Worm (Caenorhabditis elegans): ENCODE results near the gene dmsr-8.

dmsr-8 gene

DNA sequence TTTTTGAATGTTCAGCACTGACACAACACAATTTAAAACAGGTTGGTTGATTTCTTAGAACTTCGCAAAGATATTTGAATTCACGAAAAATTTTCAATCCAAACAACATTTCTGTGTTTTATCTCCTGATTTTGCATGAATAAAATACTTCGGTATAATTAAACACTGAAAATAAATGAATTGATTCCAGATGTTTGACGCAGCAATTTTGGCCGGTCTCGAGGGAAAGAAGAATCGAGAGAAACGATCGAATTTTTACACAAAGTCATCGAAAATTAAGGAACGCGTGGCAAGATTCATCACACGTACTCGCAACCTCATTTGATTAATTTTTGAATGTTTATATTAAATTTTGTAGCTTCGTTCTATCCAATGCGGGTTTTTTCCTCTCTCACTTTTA lies 50.0 kb downstream of the dmsr-8 start:
- TF ChIP-seq mdl-1 (tag; optimal IDR thresholded peaks at IDR 0.05): no peak
- no peak for TF ChIP-seq mbf-1 (tag; optimal IDR thresholded peaks at IDR 0.05)
- no peak for TF ChIP-seq peb-1 (tag; optimal IDR thresholded peaks at IDR 0.05)
- no peak for TF ChIP-seq sma-3 (GFP tag; optimal IDR thresholded peaks at IDR 0.05)
- no peak for TF ChIP-seq nhr-21 (tag; optimal IDR thresholded peaks at IDR 0.05)
- TF ChIP-seq alr-1 (tag; optimal IDR thresholded peaks at IDR 0.05): no peak
- TF ChIP-seq ceh-82 (tag; optimal IDR thresholded peaks at IDR 0.05): no peak
- no peak for TF ChIP-seq ceh-16 (tag; optimal IDR thresholded peaks at IDR 0.05)
- TF ChIP-seq egl-27 (tag; optimal IDR thresholded peaks at IDR 0.05): no peak
- TF ChIP-seq dmd-4 (tag; optimal IDR thresholded peaks at IDR 0.05): no peak

DNA sequence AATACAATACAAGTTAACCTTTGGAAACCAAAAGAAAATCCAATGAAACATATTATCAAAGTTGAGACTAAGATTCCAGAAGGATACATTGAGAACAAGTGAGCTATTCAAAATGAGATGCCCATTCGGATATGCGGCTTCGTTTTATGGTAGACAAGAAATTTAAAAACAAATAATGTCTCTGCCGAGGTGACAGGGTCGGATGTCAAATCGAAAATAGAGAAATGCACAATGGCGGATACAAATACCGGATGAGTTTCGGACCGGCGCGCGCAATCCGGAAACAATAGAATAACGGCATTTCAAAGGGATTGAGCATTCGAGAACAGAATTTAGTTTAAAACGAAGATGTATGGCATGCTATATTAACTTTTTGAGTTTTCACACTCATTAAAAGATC lies 50.9 kb downstream of the dmsr-8 start, which contains the start of gene F22E12.3:
TSS of gene F22E12.3 (minus strand) at position 101 of the 400 bp plus-strand sequence.
- TF ChIP-seq ztf-1 (GFP tag; conservative IDR thresholded peaks at IDR 0.05) (no peak), blmp-1 (tag; optimal IDR thresholded peaks at IDR 0.05; ENCODE audit: insufficient read depth) (no peak), nhr-11 (tag; optimal IDR thresholded peaks at IDR 0.05) (no peak), nhr-25 (tag; optimal IDR thresholded peaks at IDR 0.05) (no peak), ceh-16 (tag; optimal IDR thresholded peaks at IDR 0.05) (no peak), nhr-237 (tag; optimal IDR thresholded peaks at IDR 0.05) (no peak), zag-1 (tag; optimal IDR thresholded peaks at IDR 0.05) (no peak), ztf-11 (tag; optimal IDR thresholded peaks at IDR 0.05) (no peak), lsy-2 (tag; optimal IDR thresholded peaks at IDR 0.05) (no peak), C34F6.9 (tag; optimal IDR thresholded peaks at IDR 0.05) (no peak), sem-4 (tag; optimal IDR thresholded peaks at IDR 0.05) (no peak), lin-13 (GFP tag; optimal IDR thresholded peaks at IDR 0.05) (no peak), nhr-6 (tag; optimal IDR thresholded peaks at IDR 0.05) (no peak), ceh-82 (tag; optimal IDR thresholded peaks at IDR 0.05) (no peak), fos-1 (tag; optimal IDR thresholded peaks at IDR 0.05) (no peak), unc-55 (GFP tag; optimal IDR thresholded peaks at IDR 0.05) (no peak), mdl-1 (tag; optimal IDR thresholded peaks at IDR 0.05) (no peak), unc-62 (GFP tag; optimal IDR thresholded peaks at IDR 0.05) (no peak), sma-9 (GFP tag; optimal IDR thresholded peaks at IDR 0.05) (no peak), sma-9 (tag; optimal IDR thresholded peaks at IDR 0.05) (no peak)

DNA sequence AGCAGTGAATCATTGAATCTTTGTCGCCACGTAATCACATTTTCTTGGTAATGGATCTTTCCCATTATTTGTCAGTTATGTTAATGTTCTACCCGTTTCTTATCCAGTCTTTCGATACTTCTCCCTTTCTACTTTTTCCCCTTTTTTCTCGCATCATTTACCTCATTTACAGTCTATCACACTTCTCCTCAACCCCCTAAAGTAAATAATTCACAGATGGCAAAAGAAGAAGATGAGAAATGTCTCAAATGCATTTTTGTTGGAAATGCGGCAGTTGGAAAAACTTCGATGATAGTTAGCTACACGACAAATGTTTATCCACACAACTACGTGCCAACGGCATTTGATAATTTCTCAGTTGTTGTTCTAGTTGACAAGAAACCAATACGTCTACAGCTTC lies 52.1 kb downstream of the dmsr-8 start, which contains the start of gene chw-1:
TSS of gene chw-1 (plus strand) at position 217 of the 400 bp plus-strand sequence.
- TF ChIP-seq zag-1 (tag; optimal IDR thresholded peaks at IDR 0.05) (no peak), F13H6.1 (tag; optimal IDR thresholded peaks at IDR 0.05) (no peak), gmeb-1 (tag; optimal IDR thresholded peaks at IDR 0.05) (no peak), ztf-4 (tag; optimal IDR thresholded peaks at IDR 0.05) (no peak), nhr-25 (tag; optimal IDR thresholded peaks at IDR 0.05) (peak; percentile 9), Y55F3AM.14 (GFP tag; optimal IDR thresholded peaks at IDR 0.05) (no peak)

DNA sequence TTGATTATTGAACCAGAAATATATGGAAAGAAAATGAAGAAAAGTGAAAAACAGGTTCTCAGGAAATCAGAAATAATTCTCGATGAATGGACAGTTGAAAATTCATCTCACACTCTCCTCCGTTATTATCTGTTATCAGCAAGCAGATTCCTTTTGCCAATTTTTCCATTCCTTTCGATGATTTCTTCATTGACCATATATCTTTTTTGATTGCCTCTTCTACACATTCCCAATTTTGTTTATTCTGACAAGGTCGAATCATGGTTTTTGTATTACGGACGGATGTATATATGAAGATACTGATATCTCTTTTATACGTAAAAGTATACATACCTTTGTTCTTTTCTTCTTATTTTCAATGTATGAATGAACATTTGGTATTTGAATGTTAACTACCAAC lies 53.5 kb downstream of the dmsr-8 start:
- peak; percentile 2 for TF ChIP-seq fos-1 (tag; optimal IDR thresholded peaks at IDR 0.05)
- no peak for TF ChIP-seq mbf-1 (tag; optimal IDR thresholded peaks at IDR 0.05)
- no peak for TF ChIP-seq ztf-1 (GFP tag; conservative IDR thresholded peaks at IDR 0.05)
- TF ChIP-seq sma-3 (GFP tag; optimal IDR thresholded peaks at IDR 0.05): peak; percentile 10
- no peak for TF ChIP-seq blmp-1 (tag; optimal IDR thresholded peaks at IDR 0.05; ENCODE audit: insufficient read depth)
- no peak for TF ChIP-seq R02D3.7 (tag; optimal IDR thresholded peaks at IDR 0.05)
- TF ChIP-seq nhr-6 (tag; optimal IDR thresholded peaks at IDR 0.05): no peak
- no peak for TF ChIP-seq peb-1 (tag; optimal IDR thresholded peaks at IDR 0.05)
- TF ChIP-seq lsy-2 (tag; optimal IDR thresholded peaks at IDR 0.05): no peak
- no peak for TF ChIP-seq C34F6.9 (tag; optimal IDR thresholded peaks at IDR 0.05)
- TF ChIP-seq nhr-11 (tag; optimal IDR thresholded peaks at IDR 0.05): no peak
- no peak for TF ChIP-seq F13H6.1 (tag; optimal IDR thresholded peaks at IDR 0.05)
- no peak for TF ChIP-seq unc-55 (GFP tag; optimal IDR thresholded peaks at IDR 0.05)
- peak; percentile 25 for TF ChIP-seq nhr-21 (tag; optimal IDR thresholded peaks at IDR 0.05)
- TF ChIP-seq nhr-10 (tag; optimal IDR thresholded peaks at IDR 0.05): no peak
- TF ChIP-seq crh-2 (tag; optimal IDR thresholded peaks at IDR 0.05): no peak
- no peak for TF ChIP-seq lin-39 (tag; optimal IDR thresholded peaks at IDR 0.05)
- TF ChIP-seq sem-4 (tag; optimal IDR thresholded peaks at IDR 0.05): no peak
- TF ChIP-seq sma-9 (GFP tag; optimal IDR thresholded peaks at IDR 0.05): peak; percentile 17
- no peak for TF ChIP-seq sma-9 (tag; optimal IDR thresholded peaks at IDR 0.05)
- TF ChIP-seq nhr-25 (tag; optimal IDR thresholded peaks at IDR 0.05): no peak
- TF ChIP-seq unc-62 (GFP tag; optimal IDR thresholded peaks at IDR 0.05): no peak
- no peak for TF ChIP-seq alr-1 (tag; optimal IDR thresholded peaks at IDR 0.05)
- TF ChIP-seq mdl-1 (tag; optimal IDR thresholded peaks at IDR 0.05): no peak
- no peak for TF ChIP-seq zag-1 (tag; optimal IDR thresholded peaks at IDR 0.05)
- TF ChIP-seq ztf-11 (tag; optimal IDR thresholded peaks at IDR 0.05): no peak
- TF ChIP-seq lin-13 (GFP tag; optimal IDR thresholded peaks at IDR 0.05): no peak
- no peak for TF ChIP-seq ceh-16 (tag; optimal IDR thresholded peaks at IDR 0.05)
